Fruit fly (Drosophila melanogaster): Measurements from ENCODE around the gene wek.

DNA sequence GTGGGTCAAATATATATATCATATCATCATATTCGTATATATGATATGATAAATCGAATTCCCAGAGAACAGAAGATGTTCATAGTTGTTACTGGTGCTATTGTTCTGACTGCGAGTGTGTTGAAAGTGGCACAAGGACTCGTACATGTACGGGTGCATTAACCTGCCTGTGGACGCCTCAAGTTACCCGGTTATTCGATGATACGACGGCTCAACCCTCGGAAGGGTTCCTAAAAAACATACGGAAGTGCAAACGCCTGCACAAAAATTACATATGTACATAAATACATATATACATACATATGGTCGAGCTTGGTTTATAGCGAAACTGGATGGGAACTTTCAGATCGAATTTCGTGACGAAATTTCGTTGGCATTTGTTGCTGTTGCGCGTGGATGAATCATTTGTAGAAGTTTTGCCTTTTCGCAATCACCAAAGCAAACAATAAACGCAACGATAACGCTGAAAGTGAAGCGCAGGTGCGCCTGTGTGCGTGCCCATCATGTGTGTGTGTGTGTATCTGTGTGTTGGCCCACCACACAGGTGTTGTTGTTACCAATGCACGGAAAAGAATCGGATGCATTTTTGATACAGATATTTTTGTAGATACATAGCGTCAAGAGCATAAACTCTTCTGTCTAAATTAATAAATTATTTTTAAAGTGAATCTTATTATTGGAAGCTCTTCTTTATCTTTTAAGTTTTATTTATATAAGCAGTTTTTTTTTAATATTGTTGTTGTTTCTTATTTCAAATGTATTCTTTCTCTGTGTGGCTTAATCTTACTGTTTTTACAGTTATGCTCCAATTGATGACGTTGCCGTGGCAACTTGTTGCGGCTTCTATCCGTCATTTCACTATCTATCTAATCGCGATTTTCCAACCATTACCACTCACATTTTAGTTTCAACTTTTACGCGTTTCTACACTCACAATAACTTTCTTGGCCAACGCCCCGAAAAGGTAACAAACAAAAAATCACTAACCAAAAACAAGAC, 6.4 kb downstream of the wek start:
- TF ChIP-seq ttk (optimal IDR thresholded peaks at IDR 0.05) (no peak), psq (optimal IDR thresholded peaks at IDR 0.05) (no peak), Myc (optimal IDR thresholded peaks at IDR 0.05) (no peak), insv (optimal IDR thresholded peaks at IDR 0.05) (no peak), h (optimal IDR thresholded peaks at IDR 0.05) (no peak), Sin3A (optimal IDR thresholded peaks at IDR 0.05) (no peak)
